Fruit fly (Drosophila melanogaster): ENCODE results near the gene CG32270.
A peak's percentile ranks its signal among the peaks of the same experiment; 100 is the strongest.

CG32270 gene

dm6 chr3L:3239033-3239752 is 30.4 kb upstream of the CG32270 start, which contains the start of gene CG17746 (continued):
- no peak for TF ChIP-seq Dfd (GFP tag; optimal IDR thresholded peaks at IDR 0.05)
- peak; percentile 40 for TF ChIP-seq Nf-YC (tag; optimal IDR thresholded peaks at IDR 0.05)
- peak; percentile 1 for TF ChIP-seq CG3995 (GFP tag; optimal IDR thresholded peaks at IDR 0.05)
- TF ChIP-seq zfh2 (GFP tag; optimal IDR thresholded peaks at IDR 0.05): peak; percentile 54
- TF ChIP-seq BEAF-32 (GFP tag; optimal IDR thresholded peaks at IDR 0.05): peak; percentile 48
- TF ChIP-seq CG9609 (GFP tag; optimal IDR thresholded peaks at IDR 0.05): no peak
- peak; percentile 27 for TF ChIP-seq CG7786 (GFP tag; optimal IDR thresholded peaks at IDR 0.05)
- TF ChIP-seq CG32772 (GFP tag; IDR thresholded peaks at IDR 0.05): peak; percentile 49; the same call in 1 of the 2 replicates
- peak; percentile 42 for TF ChIP-seq CG12155 (GFP tag; optimal IDR thresholded peaks at IDR 0.05)
- TF ChIP-seq wdn (GFP tag; IDR thresholded peaks at IDR 0.05): 0 out of 2 replicates have a peak, but pooled peaks have one; percentile 5
- TF ChIP-seq sisA (GFP tag; IDR thresholded peaks at IDR 0.05): peak; percentile 26; the same call in 1 of the 2 replicates
- TF ChIP-seq CG18011 (GFP tag; optimal IDR thresholded peaks at IDR 0.05): no peak
- TF ChIP-seq twi (tag; optimal IDR thresholded peaks at IDR 0.05): no peak
- no peak for TF ChIP-seq CG8281 (tag; optimal IDR thresholded peaks at IDR 0.05)
- TF ChIP-seq CG17186 (GFP tag; optimal IDR thresholded peaks at IDR 0.05): peak; percentile 83
- TF ChIP-seq jumu (GFP tag; optimal IDR thresholded peaks at IDR 0.05): peak; percentile 33
- TF ChIP-seq dmrt11E (tag; optimal IDR thresholded peaks at IDR 0.05): no peak
- no peak for TF ChIP-seq en (GFP tag; optimal IDR thresholded peaks at IDR 0.05)
- TF ChIP-seq pho (GFP tag; optimal IDR thresholded peaks at IDR 0.05): peak; percentile 70
- peak; percentile 92 for TF ChIP-seq Med (GFP tag)
- TF ChIP-seq CG10959 (GFP tag; IDR thresholded peaks at IDR 0.05): no peak
- TF ChIP-seq onecut (GFP tag; IDR thresholded peaks at IDR 0.05): 0 out of 2 replicates have a peak, but pooled peaks have one; percentile 6
- peak; percentile 67 for TF ChIP-seq B-H2 (GFP tag; optimal IDR thresholded peaks at IDR 0.05)
- peak; percentile 39 for TF ChIP-seq CG2116 (GFP tag; optimal IDR thresholded peaks at IDR 0.05)
- peak; percentile 41; the same call in 1 of the 2 replicates for TF ChIP-seq unc-4 (GFP tag; IDR thresholded peaks at IDR 0.05; ENCODE audit: partially characterized antibody)
- TF ChIP-seq dysf (GFP tag; IDR thresholded peaks at IDR 0.05): peak; percentile 37; the same call in 1 of the 3 replicates
- TF ChIP-seq Hr78 (GFP tag; optimal IDR thresholded peaks at IDR 0.05): peak in 1 of 2 experiments; percentile 66
- peak; percentile 99 for TF ChIP-seq Dp (GFP tag; optimal IDR thresholded peaks at IDR 0.05)
- TF ChIP-seq CG2678 (tag; optimal IDR thresholded peaks at IDR 0.05): no peak
- peak; percentile 64; the same call in 2 of the 3 replicates for TF ChIP-seq ken (GFP tag; IDR thresholded peaks at IDR 0.05)

dm6 chr3L:3236319-3236718 is 27.5 kb upstream of the CG32270 start:
- no peak for TF ChIP-seq D (optimal IDR thresholded peaks at IDR 0.05)
- TF ChIP-seq D (GFP tag; optimal IDR thresholded peaks at IDR 0.05): no peak
- TF ChIP-seq CG10543 (GFP tag; optimal IDR thresholded peaks at IDR 0.05): peak; percentile 8
- TF ChIP-seq CG17912 (GFP tag; optimal IDR thresholded peaks at IDR 0.05): no peak
- peak; percentile 64; the same call in 1 of the 3 replicates for TF ChIP-seq CG2199 (GFP tag; IDR thresholded peaks at IDR 0.05)
- no peak for TF ChIP-seq CG3065 (GFP tag; optimal IDR thresholded peaks at IDR 0.05)
- TF ChIP-seq CG13296 (GFP tag; optimal IDR thresholded peaks at IDR 0.05): peak; percentile 16
- peak; percentile 6 for TF ChIP-seq CG34376 (GFP tag; optimal IDR thresholded peaks at IDR 0.05)
- peak; percentile 25; the same call in 1 of the 2 replicates for TF ChIP-seq sob (GFP tag; IDR thresholded peaks at IDR 0.05)
- peak; percentile 4 for TF ChIP-seq grau (tag; optimal IDR thresholded peaks at IDR 0.05)
- TF ChIP-seq Sox102F (GFP tag; optimal IDR thresholded peaks at IDR 0.05): no peak
- peak; percentile 31 for TF ChIP-seq B-H2 (GFP tag; optimal IDR thresholded peaks at IDR 0.05)
- TF ChIP-seq Med (GFP tag): peak; percentile 20
- peak; percentile 91 for TF ChIP-seq sug (tag; optimal IDR thresholded peaks at IDR 0.05)
